Fruit fly (Drosophila melanogaster): ENCODE data around the gene RpS3A.

Gene RpS3A

dm6 chr4:67063-67684 is at the start of gene RpS3A (continued):
- TF ChIP-seq Rx (GFP tag; IDR thresholded peaks at IDR 0.05): no peak
- no peak for TF ChIP-seq dimm (GFP tag; IDR thresholded peaks at IDR 0.05)
- no peak for TF ChIP-seq CG15696 (tag; optimal IDR thresholded peaks at IDR 0.05)
- TF ChIP-seq CG34224 (GFP tag; IDR thresholded peaks at IDR 0.05; ENCODE audit: partially characterized antibody): no peak
- TF ChIP-seq otp (GFP tag; IDR thresholded peaks at IDR 0.05): no peak
- peak; percentile 65 for TF ChIP-seq maf-S (GFP tag; optimal IDR thresholded peaks at IDR 0.05)
- TF ChIP-seq chn (GFP tag; optimal IDR thresholded peaks at IDR 0.05): no peak
- peak; percentile 82 for TF ChIP-seq onecut (GFP tag; IDR thresholded peaks at IDR 0.05)
- peak; percentile 27; the same call in 1 of the 2 replicates for TF ChIP-seq Xrp1 (GFP tag; IDR thresholded peaks at IDR 0.05)
- TF ChIP-seq slp2 (GFP tag; optimal IDR thresholded peaks at IDR 0.05): peak; percentile 79
- peak; percentile 79 for TF ChIP-seq Xbp1 (GFP tag; optimal IDR thresholded peaks at IDR 0.05)
- no peak for TF ChIP-seq CG11085 (GFP tag; IDR thresholded peaks at IDR 0.05)
- peak; percentile 48 for TF ChIP-seq jing (GFP tag; optimal IDR thresholded peaks at IDR 0.05)
- peak; percentile 35 for TF ChIP-seq Fer2 (tag; optimal IDR thresholded peaks at IDR 0.05)
- peak; percentile 88 for TF ChIP-seq NfI (GFP tag; optimal IDR thresholded peaks at IDR 0.05)
- TF ChIP-seq nerfin-1 (tag; optimal IDR thresholded peaks at IDR 0.05): peak; percentile 62
- TF ChIP-seq abd-A (tag; optimal IDR thresholded peaks at IDR 0.05): no peak
- 0 out of 2 replicates have a peak, but pooled peaks have one; percentile 65 for TF ChIP-seq sim (GFP tag; IDR thresholded peaks at IDR 0.05)
- TF ChIP-seq Hr78 (GFP tag; optimal IDR thresholded peaks at IDR 0.05): no peak
- peak; percentile 63 for TF ChIP-seq CG2120 (GFP tag; optimal IDR thresholded peaks at IDR 0.05)
- peak; percentile 93; the same call in 1 of the 2 replicates for TF ChIP-seq vvl (GFP tag; IDR thresholded peaks at IDR 0.05)
- peak; percentile 100 for TF ChIP-seq CG1024 (GFP tag; IDR thresholded peaks at IDR 0.05)
- no peak for TF ChIP-seq CG12071 (GFP tag; optimal IDR thresholded peaks at IDR 0.05)
- peak; percentile 58; the same call in 1 of the 2 replicates for TF ChIP-seq Dref (GFP tag; IDR thresholded peaks at IDR 0.05)
- peak; percentile 60 for TF ChIP-seq kah (GFP tag; optimal IDR thresholded peaks at IDR 0.05)
- TF ChIP-seq Dp (GFP tag; optimal IDR thresholded peaks at IDR 0.05): peak; percentile 3
- peak; percentile 71 for TF ChIP-seq Atf6 (GFP tag; IDR thresholded peaks at IDR 0.05)
- no peak for TF ChIP-seq Ravus (GFP tag; IDR thresholded peaks at IDR 0.05)
- TF ChIP-seq Blimp-1 (GFP tag; optimal IDR thresholded peaks at IDR 0.05): no peak
- TF ChIP-seq Med (GFP tag): peak; percentile 98
- TF ChIP-seq Hsf (GFP tag; optimal IDR thresholded peaks at IDR 0.05): peak; percentile 82
- peak; percentile 58 for TF ChIP-seq emc (GFP tag; optimal IDR thresholded peaks at IDR 0.05)
- TF ChIP-seq Drgx (GFP tag; IDR thresholded peaks at IDR 0.05): no peak
- TF ChIP-seq CG10959 (GFP tag; IDR thresholded peaks at IDR 0.05): no peak
- TF ChIP-seq trh (GFP tag; optimal IDR thresholded peaks at IDR 0.05): peak; percentile 59
- no peak for TF ChIP-seq H15 (GFP tag; IDR thresholded peaks at IDR 0.05)
- TF ChIP-seq CG5180 (GFP tag; optimal IDR thresholded peaks at IDR 0.05): peak; percentile 58
- peak; percentile 64 for TF ChIP-seq fu2 (GFP tag; optimal IDR thresholded peaks at IDR 0.05)
- TF ChIP-seq CG5953 (GFP tag; IDR thresholded peaks at IDR 0.05): no peak
- peak; percentile 32 for TF ChIP-seq CTCF (GFP tag; optimal IDR thresholded peaks at IDR 0.05)
- TF ChIP-seq CG5245 (GFP tag; optimal IDR thresholded peaks at IDR 0.05): peak; percentile 43
- no peak for TF ChIP-seq Ptx1 (GFP tag; IDR thresholded peaks at IDR 0.05)
- TF ChIP-seq Asciz (GFP tag; optimal IDR thresholded peaks at IDR 0.05): peak; percentile 76
- peak; percentile 4 for TF ChIP-seq CG3838 (GFP tag; optimal IDR thresholded peaks at IDR 0.05)
- no peak for TF ChIP-seq cas (GFP tag; IDR thresholded peaks at IDR 0.05)
- TF ChIP-seq disco-r (GFP tag; optimal IDR thresholded peaks at IDR 0.05): peak; percentile 55
- no peak; the same call in 2 of the 3 replicates for TF ChIP-seq dysf (GFP tag; IDR thresholded peaks at IDR 0.05)
- TF ChIP-seq lmd (GFP tag; IDR thresholded peaks at IDR 0.05): no peak
- TF ChIP-seq CG9797 (GFP tag; optimal IDR thresholded peaks at IDR 0.05): no peak
- TF ChIP-seq CG17359 (tag; optimal IDR thresholded peaks at IDR 0.05): peak; percentile 72
- peak; percentile 72 for TF ChIP-seq pho (GFP tag; optimal IDR thresholded peaks at IDR 0.05)

All from whole organism, embryonic.